Worm (Caenorhabditis elegans): ENCODE results near the gene Y54G2A.52.

Y54G2A.52 gene

DNA sequence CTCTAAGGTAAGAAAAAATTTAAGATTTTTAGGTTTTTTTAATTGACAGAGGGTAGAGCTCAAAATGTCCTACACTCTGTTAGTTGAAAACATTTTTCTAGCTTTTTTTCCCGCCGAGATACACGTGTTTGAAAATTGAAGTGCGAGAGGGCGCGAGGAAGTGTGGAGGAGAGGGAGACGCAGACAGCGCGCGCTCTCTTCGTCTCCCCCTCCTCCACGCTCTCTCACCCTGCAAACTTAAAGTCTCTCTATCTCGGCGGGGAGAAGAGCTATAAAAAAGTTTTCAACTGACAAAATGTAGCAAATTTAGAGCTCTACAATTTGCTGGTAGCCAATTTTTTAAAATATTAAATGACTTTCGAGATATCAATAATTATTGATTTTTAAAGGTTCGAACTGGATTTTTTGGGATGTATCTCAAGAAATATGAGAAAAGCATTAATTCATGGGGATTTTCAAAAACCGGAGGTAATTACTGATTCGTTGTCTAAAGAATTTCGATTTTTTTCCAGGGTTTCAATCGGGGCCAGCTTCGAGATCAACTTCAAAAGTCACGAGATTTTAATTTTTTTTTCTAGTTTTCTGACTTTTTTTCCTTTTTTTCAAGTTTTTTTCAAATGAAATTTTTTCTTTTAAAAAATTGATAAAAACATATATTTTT is 33.3 kb downstream of the Y54G2A.52 start (continued):
- TF ChIP-seq bed-1 (GFP tag; IDR thresholded peaks at IDR 0.05) (no peak), ztf-6 (GFP tag; IDR thresholded peaks at IDR 0.05) (no peak), ztf-28 (GFP tag; IDR thresholded peaks at IDR 0.05) (no peak), ceh-91 (GFP tag; IDR thresholded peaks at IDR 0.05) (no peak), T07F8.4 (tag; optimal IDR thresholded peaks at IDR 0.05) (no peak), ceh-27 (GFP tag; optimal IDR thresholded peaks at IDR 0.05) (no peak), pbrm-1 (GFP tag; IDR thresholded peaks at IDR 0.05) (no peak; the same call in 1 of the 2 replicates), ceh-58 (GFP tag; IDR thresholded peaks at IDR 0.05) (no peak), ztf-25 (GFP tag; IDR thresholded peaks at IDR 0.05) (no peak), ZK185.1 (tag; optimal IDR thresholded peaks at IDR 0.05; ENCODE audit: poor library complexity, severe bottlenecking) (no peak), madf-8 (GFP tag; conservative IDR thresholded peaks at IDR 0.05) (no peak), him-1 (tag; optimal IDR thresholded peaks at IDR 0.05) (no peak), F22D6.2 (tag; optimal IDR thresholded peaks at IDR 0.05) (no peak), F33H1.4 (GFP tag; IDR thresholded peaks at IDR 0.05) (no peak), D2030.7 (GFP tag; IDR thresholded peaks at IDR 0.05) (no peak), die-1 (tag; optimal IDR thresholded peaks at IDR 0.05) (no peak), Y67H2A.10 (GFP tag; conservative IDR thresholded peaks at IDR 0.05) (no peak), unc-62 (GFP tag; optimal IDR thresholded peaks at IDR 0.05) (no peak), sdz-38 (tag; optimal IDR thresholded peaks at IDR 0.05) (no peak), fkh-3 (tag; optimal IDR thresholded peaks at IDR 0.05) (no peak), F10E7.11 (tag; optimal IDR thresholded peaks at IDR 0.05) (no peak), B0035.1 (tag; optimal IDR thresholded peaks at IDR 0.05) (no peak), ztf-18 (tag; optimal IDR thresholded peaks at IDR 0.05) (no peak), lin-54 (GFP tag; optimal IDR thresholded peaks at IDR 0.05) (no peak), ceh-79 (tag; optimal IDR thresholded peaks at IDR 0.05) (peak; percentile 64), aptf-3 (GFP tag; IDR thresholded peaks at IDR 0.05) (no peak), mcd-1 (GFP tag; IDR thresholded peaks at IDR 0.05) (peak; percentile 27; the same call in 1 of the 2 replicates), snpc-1.1 (tag; optimal IDR thresholded peaks at IDR 0.05; ENCODE audit: insufficient read depth) (no peak), sea-2 (GFP tag; IDR thresholded peaks at IDR 0.05) (no peak), attf-5 (GFP tag; optimal IDR thresholded peaks at IDR 0.05) (no peak), F23B12.7 (tag; optimal IDR thresholded peaks at IDR 0.05; ENCODE audit: insufficient read depth) (no peak), nhr-27 (tag; optimal IDR thresholded peaks at IDR 0.05) (no peak), Y53G8AR.9 (GFP tag; conservative IDR thresholded peaks at IDR 0.05) (peak; percentile 29; the same call in 1 of the 2 replicates), dox-1 (GFP tag; IDR thresholded peaks at IDR 0.05) (peak; percentile 27; the same call in 1 of the 2 replicates), F55B11.4 (tag; optimal IDR thresholded peaks at IDR 0.05; ENCODE audit: borderline replicate concordance, insufficient read depth) (no peak), nhr-80 (tag; optimal IDR thresholded peaks at IDR 0.05) (no peak), aptf-2 (GFP tag; conservative IDR thresholded peaks at IDR 0.05) (no peak), dpff-1 (tag; optimal IDR thresholded peaks at IDR 0.05) (peak; percentile 71), snpc-1.3 (tag; optimal IDR thresholded peaks at IDR 0.05; ENCODE audit: insufficient read depth) (no peak), egrh-3 (GFP tag; IDR thresholded peaks at IDR 0.05) (no peak; the same call in 1 of the 2 replicates), ceh-40 (GFP tag; IDR thresholded peaks at IDR 0.05) (no peak), ets-4 (GFP tag; optimal IDR thresholded peaks at IDR 0.05) (no peak), unc-130 (GFP tag; optimal IDR thresholded peaks at IDR 0.05) (no peak), nfya-2 (GFP tag; IDR thresholded peaks at IDR 0.05) (no peak), atf-7 (tag; optimal IDR thresholded peaks at IDR 0.05) (no peak), mxl-1 (tag; optimal IDR thresholded peaks at IDR 0.05) (no peak), madf-10 (tag; optimal IDR thresholded peaks at IDR 0.05) (no peak)

Measured in whole organism, young adult.